Fruit fly (Drosophila melanogaster): ENCODE measurements around the gene CG3819.

CG3819 gene

DNA sequence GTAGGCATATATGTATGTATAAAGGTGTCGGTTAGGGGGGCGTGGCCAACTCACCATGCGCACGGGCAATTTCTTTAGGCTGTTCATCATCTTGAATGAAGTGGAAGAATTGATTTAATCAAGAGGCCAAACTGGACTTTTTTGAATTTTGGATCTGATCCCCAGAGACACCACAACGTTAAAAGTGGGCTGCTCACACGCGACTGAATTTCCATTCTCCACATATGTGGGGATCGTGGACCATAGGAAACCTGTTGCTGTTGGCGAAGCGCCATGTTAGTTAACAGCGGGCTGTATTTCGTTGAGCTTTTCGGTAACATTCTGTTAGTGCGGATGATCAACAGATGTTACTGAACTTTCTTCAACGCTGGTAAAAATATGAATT lies 23.8 kb downstream of the CG3819 start, which contains the start of gene CG3902 (continued):
- TF ChIP-seq hb (GFP tag; IDR thresholded peaks at IDR 0.05; ENCODE audit: partially characterized antibody) (no peak), crp (GFP tag; optimal IDR thresholded peaks at IDR 0.05) (no peak), nau (GFP tag; optimal IDR thresholded peaks at IDR 0.05) (no peak), exex (tag; optimal IDR thresholded peaks at IDR 0.05) (no peak), gem (tag; optimal IDR thresholded peaks at IDR 0.05) (no peak), CG10565 (GFP tag; optimal IDR thresholded peaks at IDR 0.05) (no peak), CG11504 (tag; optimal IDR thresholded peaks at IDR 0.05) (no peak), CG31365 (tag; optimal IDR thresholded peaks at IDR 0.05) (peak; percentile 25), z (GFP tag; IDR thresholded peaks at IDR 0.05) (no peak), CG11093 (GFP tag; IDR thresholded peaks at IDR 0.05) (no peak), nerfin-2 (GFP tag; IDR thresholded peaks at IDR 0.05; ENCODE audit: partially characterized antibody) (no peak), CG10543 (GFP tag; optimal IDR thresholded peaks at IDR 0.05) (peak; percentile 71), Hr51 (GFP tag; optimal IDR thresholded peaks at IDR 0.05) (peak in 1 of 2 experiments; percentile 2), vnd (GFP tag; IDR thresholded peaks at IDR 0.05; ENCODE audit: partially characterized antibody) (no peak), maf-S (GFP tag; optimal IDR thresholded peaks at IDR 0.05) (no peak), ewg (GFP tag; optimal IDR thresholded peaks at IDR 0.05) (no peak), rib (GFP tag; IDR thresholded peaks at IDR 0.05) (peak; percentile 61; the same call in 1 of the 2 replicates), bbx (GFP tag; IDR thresholded peaks at IDR 0.05; ENCODE audit: partially characterized antibody) (peak; percentile 59; the same call in 1 of the 2 replicates), eyg (GFP tag; optimal IDR thresholded peaks at IDR 0.05) (no peak), klu (GFP tag; IDR thresholded peaks at IDR 0.05) (no peak), Dad (GFP tag; optimal IDR thresholded peaks at IDR 0.05) (peak; percentile 12), Hmx (GFP tag; optimal IDR thresholded peaks at IDR 0.05) (no peak), Dref (GFP tag; IDR thresholded peaks at IDR 0.05) (no peak), fd96Cb (tag; optimal IDR thresholded peaks at IDR 0.05) (no peak), CG42726 (GFP tag; IDR thresholded peaks at IDR 0.05; ENCODE audit: partially characterized antibody) (peak; percentile 28; the same call in 1 of the 2 replicates), CG8478 (optimal IDR thresholded peaks at IDR 0.05) (no peak), zen (tag; optimal IDR thresholded peaks at IDR 0.05) (no peak), CG17912 (GFP tag; optimal IDR thresholded peaks at IDR 0.05) (no peak), lola (GFP tag; optimal IDR thresholded peaks at IDR 0.05) (no peak), Hr39 (optimal IDR thresholded peaks at IDR 0.05) (no peak), gt (GFP tag; IDR thresholded peaks at IDR 0.05) (no peak), ems (GFP tag; optimal IDR thresholded peaks at IDR 0.05) (peak; percentile 34), CG34224 (GFP tag; IDR thresholded peaks at IDR 0.05; ENCODE audit: partially characterized antibody) (peak; percentile 6; the same call in 2 of the 3 replicates), CG31224 (GFP tag; IDR thresholded peaks at IDR 0.05) (0 out of 2 replicates have a peak, but pooled peaks have one; percentile 10), sens (GFP tag) (peak; percentile 74), Scr (GFP tag; IDR thresholded peaks at IDR 0.05; ENCODE audit: partially characterized antibody) (no peak), Spps (tag; optimal IDR thresholded peaks at IDR 0.05) (no peak), Mrtf (GFP tag; IDR thresholded peaks at IDR 0.05) (no peak), mirr (GFP tag; optimal IDR thresholded peaks at IDR 0.05) (peak; percentile 12), p53 (GFP tag; optimal IDR thresholded peaks at IDR 0.05) (no peak), Max (GFP tag; optimal IDR thresholded peaks at IDR 0.05) (peak; percentile 18), oc (tag; optimal IDR thresholded peaks at IDR 0.05) (no peak), dan (GFP tag; IDR thresholded peaks at IDR 0.05) (no peak), emc (GFP tag; optimal IDR thresholded peaks at IDR 0.05) (no peak), mld (GFP tag; IDR thresholded peaks at IDR 0.05; ENCODE audit: partially characterized antibody) (0 out of 3 replicates have a peak, but pooled peaks have one; percentile 56), CG17361 (GFP tag; IDR thresholded peaks at IDR 0.05) (no peak), CG33213 (GFP tag; optimal IDR thresholded peaks at IDR 0.05) (peak; percentile 7), row (GFP tag; IDR thresholded peaks at IDR 0.05) (no peak), CG18599 (GFP tag; optimal IDR thresholded peaks at IDR 0.05) (no peak), HmgD (GFP tag; optimal IDR thresholded peaks at IDR 0.05) (no peak), otp (GFP tag; IDR thresholded peaks at IDR 0.05) (no peak)

Measured in whole organism, embryonic.